Fruit fly (Drosophila melanogaster) whole organism, embryonic: ENCODE data around the gene CG15547.

Experiments used
- ATbp ChIP-seq: fragments of 200-800 bp; sonication (Bioruptor generic); optimal IDR thresholded peaks from 2 replicates; lab custom pipeline; 2017; ENCODE audit warnings: missing biosample characterization, mild to moderate bottlenecking, missing genetic modification characterization, missing genetic modification reagents
- Blimp-1 ChIP-seq: fragments of 200-800 bp; sonication (Bioruptor generic); optimal IDR thresholded peaks from 3 replicates; lab custom pipeline; 2018; ENCODE audit warnings: missing biosample characterization, missing genetic modification characterization, mild to moderate bottlenecking, moderate library complexity, missing genetic modification reagents
- CG10431 ChIP-seq: fragments of 200-800 bp; sonication (Bioruptor generic); optimal IDR thresholded peaks from 3 replicates; lab custom pipeline; 2018; ENCODE audit warnings: missing biosample characterization, mild to moderate bottlenecking, missing genetic modification characterization
- CG12236 ChIP-seq: fragments of 200-800 bp; sonication (Bioruptor generic); optimal IDR thresholded peaks from 2 replicates; lab custom pipeline; 2016; ENCODE audit warnings: missing biosample characterization, missing genetic modification characterization
- CG14667 ChIP-seq: fragments of 200-800 bp; sonication (Bioruptor generic); IDR thresholded peaks from 2 replicates; pipeline ENCODE4 v1.3.6; 2022; ENCODE audit warnings: missing biosample characterization, missing genetic modification characterization
- CG15696 ChIP-seq: fragments of 200-800 bp; sonication (Bioruptor generic); optimal IDR thresholded peaks from 2 replicates; lab custom pipeline; 2019; ENCODE audit warnings: missing biosample characterization, mild to moderate bottlenecking, missing genetic modification characterization, moderate library complexity
- CG18262 ChIP-seq: fragments of 200-800 bp; optimal IDR thresholded peaks from 3 replicates; lab custom pipeline; 2019; ENCODE audit warnings: missing biosample characterization, mild to moderate bottlenecking, missing genetic modification characterization, moderate library complexity
- CG18764 ChIP-seq: fragments of 200-800 bp; sonication (Bioruptor generic); optimal IDR thresholded peaks from 3 replicates; lab custom pipeline; 2016; ENCODE audit warnings: missing biosample characterization, missing genetic modification characterization
- CG2199 ChIP-seq: fragments of 200-800 bp; sonication (Bioruptor generic); IDR thresholded peaks from 3 replicates; pipeline ENCODE4 v1.3.6; 2022; ENCODE audit warnings: missing biosample characterization, missing genetic modification characterization
- CG32767 ChIP-seq: fragments of 200-800 bp; sonication (Bioruptor generic); IDR thresholded peaks from 2 replicates; pipeline ENCODE4 v1.3.6; 2022; ENCODE audit warnings: missing biosample characterization, missing genetic modification characterization
- CG4404 ChIP-seq: fragments of 200-800 bp; sonication (Bioruptor generic); IDR thresholded peaks from 2 replicates; pipeline ENCODE4 v1.3.6; 2022; ENCODE audit warnings: missing biosample characterization, missing genetic modification characterization
- CG4730 ChIP-seq: fragments of 200-800 bp; sonication (Bioruptor generic); IDR thresholded peaks from 2 replicates; pipeline ENCODE4 v1.3.6; 2022; ENCODE audit warnings: missing biosample characterization, missing genetic modification characterization
- CG6813 ChIP-seq: fragments of 200-800 bp; sonication (Bioruptor generic); optimal IDR thresholded peaks from 2 replicates; lab custom pipeline; 2017; ENCODE audit warnings: missing biosample characterization, missing genetic modification characterization, mild to moderate bottlenecking, moderate library complexity, missing genetic modification reagents
- CG7745 ChIP-seq: fragments of 200-800 bp; sonication (Bioruptor generic); optimal IDR thresholded peaks from 2 replicates; lab custom pipeline; 2018; ENCODE audit warnings: missing biosample characterization, mild to moderate bottlenecking, missing genetic modification characterization, moderate library complexity
- CG9797 ChIP-seq: fragments of 200-800 bp; sonication (Bioruptor generic); optimal IDR thresholded peaks from 3 replicates; lab custom pipeline; 2018; ENCODE audit warnings: missing biosample characterization, mild to moderate bottlenecking, missing genetic modification characterization
- CoRest ChIP-seq: fragments of 200-800 bp; sonication (Bioruptor generic); optimal IDR thresholded peaks from 3 replicates; lab custom pipeline; 2018; ENCODE audit warnings: missing biosample characterization, mild to moderate bottlenecking, missing genetic modification characterization, moderate library complexity
- CrebB ChIP-seq: fragments of 200-800 bp; sonication (Bioruptor generic); optimal IDR thresholded peaks from 3 replicates; lab custom pipeline; 2018; ENCODE audit warnings: missing biosample characterization, mild to moderate bottlenecking, missing genetic modification characterization
- Dad ChIP-seq: fragments of 200-800 bp; sonication (Bioruptor generic); optimal IDR thresholded peaks from 3 replicates; lab custom pipeline; 2016; ENCODE audit warnings: missing biosample characterization, missing genetic modification characterization
- Ets65A ChIP-seq: fragments of 200-800 bp; sonication (Bioruptor generic); peaks from one replicate; lab custom pipeline; 2016; ENCODE audit warnings: missing biosample characterization, missing genetic modification characterization
- GATAe ChIP-seq: fragments of 200-800 bp; sonication (Bioruptor generic); conservative IDR thresholded peaks from 2 replicates; pipeline ENCODE4 v1.3.6; 2022; ENCODE audit warnings: missing biosample characterization, missing genetic modification characterization
- Gsc ChIP-seq: fragments of 200-800 bp; sonication (Bioruptor generic); IDR thresholded peaks from 2 replicates; pipeline ENCODE4 v1.3.6; 2022; ENCODE audit warnings: missing biosample characterization, missing genetic modification characterization
- HmgZ ChIP-seq: fragments of 200-800 bp; sonication (Bioruptor generic); optimal IDR thresholded peaks from 2 replicates; lab custom pipeline; 2018; ENCODE audit warnings: missing biosample characterization, mild to moderate bottlenecking, missing genetic modification characterization
- Hmx ChIP-seq: fragments of 200-800 bp; sonication (Bioruptor generic); optimal IDR thresholded peaks from 2 replicates; lab custom pipeline; 2016; ENCODE audit warnings: missing biosample characterization, missing genetic modification characterization
- Kr ChIP-seq: fragments of 200-800 bp; sonication (Bioruptor generic); optimal IDR thresholded peaks from 2 replicates; lab custom pipeline; 2017; ENCODE audit warnings: missing biosample characterization, mild to moderate bottlenecking, missing genetic modification characterization
- Med ChIP-seq: fragments of 200-800 bp; sonication (Bioruptor generic); peaks from one replicate; lab custom pipeline; 2016; ENCODE audit warnings: missing biosample characterization, missing genetic modification characterization, mild to moderate bottlenecking, inconsistent platforms, moderate library complexity
- Mes4 ChIP-seq: fragments of 200-800 bp; sonication (Bioruptor generic); optimal IDR thresholded peaks from 2 replicates; lab custom pipeline; 2016; ENCODE audit warnings: missing biosample characterization, missing genetic modification characterization
- Nf-YB ChIP-seq: fragments of 200-800 bp; sonication (Bioruptor generic); optimal IDR thresholded peaks from 3 replicates; lab custom pipeline; 2019; ENCODE audit warnings: missing biosample characterization, mild to moderate bottlenecking, missing genetic modification characterization, moderate library complexity
- Nf-YC ChIP-seq: fragments of 200-800 bp; optimal IDR thresholded peaks from 3 replicates; lab custom pipeline; 2019; ENCODE audit warnings: missing biosample characterization, mild to moderate bottlenecking, missing genetic modification characterization, moderate library complexity
- Spps ChIP-seq: fragments of 200-800 bp; sonication (Bioruptor generic); optimal IDR thresholded peaks from 2 replicates; lab custom pipeline; 2018; ENCODE audit warnings: missing biosample characterization, mild to moderate bottlenecking, missing genetic modification characterization
- abd-A ChIP-seq: fragments of 200-800 bp; sonication (Bioruptor generic); optimal IDR thresholded peaks from 3 replicates; lab custom pipeline; 2019; ENCODE audit warnings: missing biosample characterization, mild to moderate bottlenecking, missing genetic modification characterization, moderate library complexity
- ato ChIP-seq: fragments of 200-800 bp; sonication (Bioruptor generic); IDR thresholded peaks from 2 replicates; pipeline ENCODE4 v1.3.6; 2022; ENCODE audit warnings: missing biosample characterization, missing genetic modification characterization; ENCODE audit not compliant: partially characterized antibody
- cg ChIP-seq: fragments of 200-800 bp; sonication (Bioruptor generic); optimal IDR thresholded peaks from 3 replicates; lab custom pipeline; 2019; ENCODE audit warnings: missing biosample characterization, mild to moderate bottlenecking, missing genetic modification characterization, moderate library complexity
- chn ChIP-seq: fragments of 200-800 bp; sonication (Bioruptor generic); optimal IDR thresholded peaks from 2 replicates; lab custom pipeline; 2016; ENCODE audit warnings: missing biosample characterization, missing genetic modification characterization
- ci ChIP-seq: fragments of 200-800 bp; sonication (Bioruptor generic); IDR thresholded peaks from 3 replicates; pipeline ENCODE4 v1.3.6; 2022; ENCODE audit warnings: missing biosample characterization, missing genetic modification characterization
- crol ChIP-seq: fragments of 200-800 bp; sonication (Bioruptor generic); IDR thresholded peaks from 2 replicates; pipeline ENCODE4 v1.3.6; 2022; ENCODE audit warnings: missing biosample characterization, missing genetic modification characterization
- emc ChIP-seq: fragments of 200-800 bp; sonication (Bioruptor generic); optimal IDR thresholded peaks from 2 replicates; lab custom pipeline; 2016; ENCODE audit warnings: missing biosample characterization, missing genetic modification characterization
- ems ChIP-seq: fragments of 200-800 bp; sonication (Bioruptor generic); optimal IDR thresholded peaks from 3 replicates; lab custom pipeline; 2016; ENCODE audit warnings: missing biosample characterization, missing genetic modification characterization
- ewg ChIP-seq: fragments of 200-800 bp; sonication (Bioruptor generic); optimal IDR thresholded peaks from 3 replicates; lab custom pipeline; 2017; ENCODE audit warnings: mild to moderate bottlenecking, missing biosample characterization, missing genetic modification reagents, missing genetic modification characterization
- ftz-f1 ChIP-seq: fragments of 200-800 bp; sonication (Bioruptor generic); optimal IDR thresholded peaks from 2 replicates; lab custom pipeline; 2016; ENCODE audit warnings: missing biosample characterization, missing genetic modification characterization
- kni ChIP-seq: fragments of 200-800 bp; sonication (Bioruptor generic); optimal IDR thresholded peaks from 3 replicates; lab custom pipeline; 2017; ENCODE audit warnings: mild to moderate bottlenecking, missing biosample characterization, missing genetic modification reagents, missing genetic modification characterization
- mam ChIP-seq: fragments of 200-800 bp; sonication (Bioruptor generic); optimal IDR thresholded peaks from 3 replicates; lab custom pipeline; 2016; ENCODE audit warnings: missing biosample characterization, missing genetic modification characterization
- nau ChIP-seq: fragments of 200-800 bp; sonication (Bioruptor generic); optimal IDR thresholded peaks from 3 replicates; lab custom pipeline; 2017; ENCODE audit warnings: missing biosample characterization, mild to moderate bottlenecking, missing genetic modification characterization, missing genetic modification reagents
- oc ChIP-seq: fragments of 200-800 bp; sonication (Bioruptor generic); optimal IDR thresholded peaks from 2 replicates; lab custom pipeline; 2018; ENCODE audit warnings: missing biosample characterization, mild to moderate bottlenecking, missing genetic modification characterization, moderate library complexity
- p53 ChIP-seq: fragments of 200-800 bp; sonication (Bioruptor generic); optimal IDR thresholded peaks from 2 replicates; lab custom pipeline; 2016; ENCODE audit warnings: missing biosample characterization, missing genetic modification characterization
- seq ChIP-seq: fragments of 200-800 bp; sonication (Bioruptor generic); IDR thresholded peaks from 2 replicates; pipeline ENCODE4 v1.3.6; 2022; ENCODE audit warnings: missing biosample characterization, missing genetic modification characterization
- slbo ChIP-seq: fragments of 200-800 bp; sonication (Bioruptor generic); IDR thresholded peaks from 2 replicates; pipeline ENCODE4 v1.3.6; 2022; ENCODE audit warnings: missing biosample characterization, missing genetic modification characterization
- slou ChIP-seq: fragments of 200-800 bp; sonication (Bioruptor generic); optimal IDR thresholded peaks from 3 replicates; lab custom pipeline; 2016; ENCODE audit warnings: missing biosample characterization, missing genetic modification characterization
- tgo ChIP-seq: fragments of 200-800 bp; sonication (Bioruptor generic); IDR thresholded peaks from 3 replicates; pipeline ENCODE4 v1.3.6; 2022; ENCODE audit warnings: missing biosample characterization, missing genetic modification characterization
- tll ChIP-seq, 2 experiments: fragments of 200-800 bp in 1 of 2; fragments of >200 bp in 1 of 2; sonication (Bioruptor generic) in 1 of 2; optimal IDR thresholded peaks; 2 replicates each; lab custom pipeline; 2017 to 2019; ENCODE audit warnings: missing biosample characterization in 2 of 2, missing genetic modification characterization in 2 of 2, mild to moderate bottlenecking in 1 of 2, moderate library complexity in 1 of 2
- zfh2 ChIP-seq: fragments of 200-800 bp; sonication (Bioruptor generic); optimal IDR thresholded peaks from 2 replicates; lab custom pipeline; 2016; ENCODE audit warnings: missing biosample characterization, missing genetic modification characterization

CG15547 gene

dm6 chr3R:30932092-30932491 is 48.8 kb upstream of the CG15547 start (continued):
- TF ChIP-seq Gsc, result no peak
- no peak for TF ChIP-seq ftz-f1 (GFP tag; lab: Kevin White, UChicago)
- TF ChIP-seq nau (GFP tag; lab: Kevin White, UChicago), result no peak
- no peak for TF ChIP-seq CG6813 (GFP tag; lab: Kevin White, UChicago)
- TF ChIP-seq HmgZ (tag; lab: Kevin White, UChicago), result no peak
- TF ChIP-seq CG18262, result no peak
- TF ChIP-seq Blimp-1, result peak; percentile 9
- no peak for TF ChIP-seq cg (GFP tag; lab: Kevin White, UChicago)
- TF ChIP-seq CG15696 (tag; lab: Kevin White, UChicago), result peak; percentile 37
- TF ChIP-seq Ets65A (GFP tag; lab: Kevin White, UChicago), result peak; percentile 20
- peak; percentile 59 for TF ChIP-seq ATbp (GFP tag; lab: Kevin White, UChicago)
- no peak for TF ChIP-seq oc (tag; lab: Kevin White, UChicago)
- TF ChIP-seq chn (GFP tag; lab: Kevin White, UChicago), result no peak
- no peak for TF ChIP-seq emc (GFP tag; lab: Kevin White, UChicago)
- no peak for TF ChIP-seq GATAe (GFP tag; lab: Robert Waterston, UW)
- TF ChIP-seq ci, result 0 out of 3 replicates have a peak, but pooled peaks have one; percentile 25
- TF ChIP-seq, all 482 proteins: peak for 33

- TF ChIP-seq CG4404 (GFP tag; lab: Robert Waterston, UW) (no peak), ewg (peak; percentile 37), CG4730 (GFP tag; lab: Robert Waterston, UW) (no peak), Hmx (GFP tag; lab: Kevin White, UChicago) (no peak), ems (no peak), nau (GFP tag; lab: Kevin White, UChicago) (no peak), CG32767 (peak; percentile 43; the same call in 1 of the 2 replicates), crol (GFP tag; lab: Robert Waterston, UW) (0 out of 2 replicates have a peak, but pooled peaks have one; percentile 12), Spps (tag; lab: Kevin White, UChicago) (no peak), CG18764 (no peak), slou (GFP tag; lab: Kevin White, UChicago) (no peak), CG2199 (GFP tag; lab: Robert Waterston, UW) (no peak), Dad (GFP tag; lab: Kevin White, UChicago) (no peak), seq (GFP tag; lab: Robert Waterston, UW) (no peak), abd-A (tag; lab: Kevin White, UChicago) (peak; percentile 21), CG14667 (GFP tag; lab: Robert Waterston, UW) (no peak), Nf-YB (GFP tag; lab: Kevin White, UChicago) (peak; percentile 79), Nf-YC (peak; percentile 79)
- TF ChIP-seq, all 482 proteins: peak for 6
Measured at dm6 chr3R:30928634-30929033, 45.3 kb upstream of the CG15547 start.

- TF ChIP-seq slbo (no peak), ato (GFP tag; lab: Robert Waterston, UW) (no peak), CoRest (no peak), p53 (GFP tag; lab: Kevin White, UChicago) (no peak), zfh2 (GFP tag; lab: Kevin White, UChicago) (no peak), CrebB (tag; lab: Kevin White, UChicago) (no peak), mam (GFP tag; lab: Kevin White, UChicago) (no peak), CG12236 (GFP tag; lab: Kevin White, UChicago) (no peak), tll (GFP tag; optimal IDR thresholded peaks at IDR 0.05; lab: Kevin White, UChicago) (peak in 1 of 2 experiments; percentile 63), Kr (GFP tag; lab: Kevin White, UChicago) (peak; percentile 34), kni (GFP tag; lab: Kevin White, UChicago) (peak; percentile 30), CG7745 (tag; lab: Kevin White, UChicago) (no peak), Mes4 (GFP tag; lab: Kevin White, UChicago) (no peak), CG9797 (GFP tag; lab: Kevin White, UChicago) (no peak), tgo (GFP tag; lab: Robert Waterston, UW) (no peak), Med (GFP tag; lab: Kevin White, UChicago) (no peak), CG10431 (no peak)
Measured at dm6 chr3R:30926033-30926432, 42.7 kb upstream of the CG15547 start.
